Fruit fly (Drosophila melanogaster) whole organism, larva: ENCODE measurements around the gene CG43448.

Experiments used
- noc ChIP-seq: fragments of 200-800 bp; sonication (Bioruptor generic); optimal IDR thresholded peaks from 3 replicates; lab custom pipeline; 2019; ENCODE audit warnings: missing biosample characterization, mild to moderate bottlenecking, missing genetic modification characterization, moderate library complexity

The CG43448 gene

dm6 chr3R:30210560-30210959, 27.0 kb downstream of the CG43448 start, which contains the start of gene CecA1:
Gene CecA1, plus strand, starts transcription at chr3R:30210874.
- no peak for TF ChIP-seq noc (tag; lab: Kevin White, UChicago)

dm6 chr3R:30209648-30210047, 27.9 kb downstream of the CG43448 start, which contains the start of gene Anp:
Gene Anp, plus strand, starts transcription at chr3R:30209948.
- no peak for TF ChIP-seq noc (tag; lab: Kevin White, UChicago)

- TF ChIP-seq noc (tag; lab: Kevin White, UChicago) = peak; percentile 64
Measured at dm6 chr3R:30208766-30209484, 28.6 kb downstream of the CG43448 start, which contains the start of gene RpS7. Gene RpS7, minus strand, starts transcription at chr3R:30209020.

- TF ChIP-seq noc (tag; lab: Kevin White, UChicago) = no peak
Measured at dm6 chr3R:30208011-30208410, 29.5 kb downstream of the CG43448 start.

dm6 chr3R:30205946-30206345, 31.6 kb downstream of the CG43448 start:
- no peak for TF ChIP-seq noc (tag; lab: Kevin White, UChicago)

dm6 chr3R:30204004-30204603, 33.4 kb downstream of the CG43448 start:
- no peak for TF ChIP-seq noc (tag; lab: Kevin White, UChicago)

dm6 chr3R:30203104-30203986, 34.2 kb downstream of the CG43448 start:
- TF ChIP-seq noc (tag; lab: Kevin White, UChicago) = peak; percentile 97

- TF ChIP-seq noc (tag; lab: Kevin White, UChicago) = no peak
Measured at dm6 chr3R:30202898-30203103, 34.7 kb downstream of the CG43448 start, which contains the start of gene CG9743. Gene CG9743, minus strand, starts transcription at chr3R:30202998.

dm6 chr3R:30201064-30201463, 36.5 kb downstream of the CG43448 start:
- TF ChIP-seq noc (tag; lab: Kevin White, UChicago) = no peak

- no peak for TF ChIP-seq noc (tag; lab: Kevin White, UChicago)
Measured at dm6 chr3R:30200091-30200698, 37.3 kb downstream of the CG43448 start.

dm6 chr3R:30198793-30199192, 38.7 kb downstream of the CG43448 start:
- peak; percentile 6 for TF ChIP-seq noc (tag; lab: Kevin White, UChicago)

dm6 chr3R:30197796-30198195, 39.7 kb downstream of the CG43448 start:
- no peak for TF ChIP-seq noc (tag; lab: Kevin White, UChicago)

dm6 chr3R:30196128-30196527, 41.4 kb downstream of the CG43448 start, which contains the start of gene CG15531:
Gene CG15531, minus strand, starts transcription at chr3R:30196228.
- no peak for TF ChIP-seq noc (tag; lab: Kevin White, UChicago)

dm6 chr3R:30195606-30196049, 41.9 kb downstream of the CG43448 start:
- peak; percentile 72 for TF ChIP-seq noc (tag; lab: Kevin White, UChicago)

dm6 chr3R:30193826-30194225, 43.7 kb downstream of the CG43448 start:
- no peak for TF ChIP-seq noc (tag; lab: Kevin White, UChicago)

- no peak for TF ChIP-seq noc (tag; lab: Kevin White, UChicago)
Measured at dm6 chr3R:30191462-30191874, 46.1 kb downstream of the CG43448 start.
